Worm (Caenorhabditis elegans): ENCODE measurements around the gene srx-20.

DNA sequence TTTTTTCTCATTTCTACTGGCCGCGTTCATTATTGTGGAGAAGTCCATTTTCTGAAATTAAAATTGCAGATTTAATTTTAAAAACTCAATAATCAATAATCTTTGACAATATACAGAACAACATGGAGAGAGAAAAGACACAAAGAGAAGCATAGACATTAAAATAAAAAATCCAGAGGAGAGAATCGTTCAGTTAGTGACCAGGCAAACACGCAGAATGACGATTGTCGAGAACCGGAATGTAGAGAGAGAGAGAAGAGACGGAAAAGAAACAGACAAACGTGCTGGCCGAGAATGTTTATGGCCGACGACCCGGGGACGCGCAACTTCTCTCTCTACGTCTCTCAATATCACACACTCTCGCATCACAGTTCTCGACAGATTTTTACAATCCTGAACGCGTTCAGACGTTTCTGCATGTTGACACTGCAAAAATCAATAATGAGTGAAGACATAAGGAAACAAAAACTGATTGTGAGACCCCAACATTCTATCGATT, 19.8 kb downstream of the srx-20 start, which contains the start of the genes T05A12.3 and T05A12.4:
- TF ChIP-seq pha-4 (tag; optimal IDR thresholded peaks at IDR 0.05): no peak
- TF ChIP-seq ztf-11 (tag; optimal IDR thresholded peaks at IDR 0.05): no peak
- peak; percentile 24 for TF ChIP-seq lsy-2 (tag; optimal IDR thresholded peaks at IDR 0.05)
- no peak for TF ChIP-seq nhr-28 (tag; optimal IDR thresholded peaks at IDR 0.05)

Data from whole organism, mixed stage, embryonic.